Comparison of ENCODE assay signal across 1 fruit fly cellular context in genomic region chr3R:8126316-8127150, dm6.
TF ChIP-seq lines count a peak whose summit lies in the region.

TSS of gene CG9667 (minus strand) at chr3R:8126357.
TSS of gene Arl8 (plus strand) at chr3R:8126605.

TF ChIP-seq in whole organism, embryonic, 481 proteins besides CTCF, POLR2A, EP300 and RAD21 (continued from another document and continues in another):
- TF ChIP-seq CG32772 (GFP tag; IDR thresholded peaks at IDR 0.05; lab: Robert Waterston, UW) = peak; percentile 76
- peak; percentile 56 for TF ChIP-seq Sox100B (GFP tag; optimal IDR thresholded peaks at IDR 0.05; lab: Kevin White, UChicago)
- TF ChIP-seq seq (GFP tag; IDR thresholded peaks at IDR 0.05; lab: Robert Waterston, UW) = no peak; the same call in 1 of the 2 replicates
- no peak for TF ChIP-seq zen2 (GFP tag; IDR thresholded peaks at IDR 0.05; lab: Robert Waterston, UW; ENCODE audit: partially characterized antibody)
- no peak for TF ChIP-seq odd (GFP tag; optimal IDR thresholded peaks at IDR 0.05; lab: Kevin White, UChicago)
- no peak for TF ChIP-seq gcm2 (GFP tag; optimal IDR thresholded peaks at IDR 0.05; lab: Kevin White, UChicago)
- no peak for TF ChIP-seq lov (optimal IDR thresholded peaks at IDR 0.05; lab: Kevin White, UChicago)
- TF ChIP-seq lov (GFP tag; IDR thresholded peaks at IDR 0.05; lab: Robert Waterston, UW) = no peak
- TF ChIP-seq CG15073 (GFP tag; optimal IDR thresholded peaks at IDR 0.05; lab: Kevin White, UChicago) = no peak
- peak; percentile 70 for TF ChIP-seq sisA (GFP tag; IDR thresholded peaks at IDR 0.05; lab: Robert Waterston, UW)
- peak; percentile 34 for TF ChIP-seq twi (tag; optimal IDR thresholded peaks at IDR 0.05; lab: Kevin White, UChicago)
- TF ChIP-seq Dek (tag; optimal IDR thresholded peaks at IDR 0.05; lab: Kevin White, UChicago) = peak; percentile 31
- no peak for TF ChIP-seq Lpt (GFP tag; optimal IDR thresholded peaks at IDR 0.05; lab: Kevin White, UChicago)
- no peak for TF ChIP-seq CG17912 (GFP tag; optimal IDR thresholded peaks at IDR 0.05; lab: Kevin White, UChicago)
- TF ChIP-seq Lhr (GFP tag; optimal IDR thresholded peaks at IDR 0.05; lab: Kevin White, UChicago) = peak; percentile 75
- TF ChIP-seq CG14667 (GFP tag; IDR thresholded peaks at IDR 0.05; lab: Robert Waterston, UW) = peak; percentile 65
- peak; percentile 37 for TF ChIP-seq CG18619 (GFP tag; optimal IDR thresholded peaks at IDR 0.05; lab: Kevin White, UChicago)
- peak; percentile 84 for TF ChIP-seq phol (tag; optimal IDR thresholded peaks at IDR 0.05; lab: Kevin White, UChicago)
- TF ChIP-seq Spps (tag; optimal IDR thresholded peaks at IDR 0.05; lab: Kevin White, UChicago) = peak; percentile 5
- no peak for TF ChIP-seq Opbp (GFP tag; IDR thresholded peaks at IDR 0.05; lab: Robert Waterston, UW; ENCODE audit: partially characterized antibody)
- no peak for TF ChIP-seq CG11695 (GFP tag; IDR thresholded peaks at IDR 0.05; lab: Robert Waterston, UW)
- TF ChIP-seq CG7271 (tag; optimal IDR thresholded peaks at IDR 0.05; lab: Kevin White, UChicago) = no peak
- TF ChIP-seq CG15011 (GFP tag; optimal IDR thresholded peaks at IDR 0.05; lab: Kevin White, UChicago) = peak; percentile 30
- no peak for TF ChIP-seq CG12236 (GFP tag; optimal IDR thresholded peaks at IDR 0.05; lab: Kevin White, UChicago)
- no peak for TF ChIP-seq eve (GFP tag; optimal IDR thresholded peaks at IDR 0.05; lab: Kevin White, UChicago)
- TF ChIP-seq CG8281 (tag; optimal IDR thresholded peaks at IDR 0.05; lab: Kevin White, UChicago) = peak; percentile 14
- peak; percentile 50 for TF ChIP-seq E2f1 (GFP tag; IDR thresholded peaks at IDR 0.05; lab: Robert Waterston, UW)
- peak; percentile 66 for TF ChIP-seq CG15269 (tag; optimal IDR thresholded peaks at IDR 0.05; lab: Kevin White, UChicago)
- TF ChIP-seq Abd-B (GFP tag; optimal IDR thresholded peaks at IDR 0.05; lab: Kevin White, UChicago) = peak; percentile 82
- no peak; the same call in 2 of the 3 replicates for TF ChIP-seq knrl (GFP tag; IDR thresholded peaks at IDR 0.05; lab: Robert Waterston, UW; ENCODE audit: partially characterized antibody)
- TF ChIP-seq slp2 (GFP tag; optimal IDR thresholded peaks at IDR 0.05; lab: Kevin White, UChicago) = no peak
- no peak for TF ChIP-seq CG11723 (GFP tag; optimal IDR thresholded peaks at IDR 0.05; lab: Kevin White, UChicago)
- TF ChIP-seq CG7839 (tag; optimal IDR thresholded peaks at IDR 0.05; lab: Kevin White, UChicago) = peak; percentile 74
- peak in 1 of 2 experiments; percentile 70 for TF ChIP-seq dpn (GFP tag; optimal IDR thresholded peaks at IDR 0.05; lab: Kevin White, UChicago)
- TF ChIP-seq row (GFP tag; IDR thresholded peaks at IDR 0.05; lab: Robert Waterston, UW) = peak; percentile 92
- no peak for TF ChIP-seq D (optimal IDR thresholded peaks at IDR 0.05; lab: Kevin White, UChicago)
- no peak for TF ChIP-seq D (GFP tag; optimal IDR thresholded peaks at IDR 0.05; lab: Kevin White, UChicago)
- TF ChIP-seq NFAT (GFP tag; IDR thresholded peaks at IDR 0.05; lab: Robert Waterston, UW) = 0 out of 2 replicates have a peak, but pooled peaks have one; percentile 52
- TF ChIP-seq Fer1 (GFP tag; optimal IDR thresholded peaks at IDR 0.05; lab: Kevin White, UChicago) = peak; percentile 54
- no peak for TF ChIP-seq hkb (optimal IDR thresholded peaks at IDR 0.05; lab: Kevin White, UChicago)
- TF ChIP-seq hkb (GFP tag; IDR thresholded peaks at IDR 0.05; lab: Robert Waterston, UW) = peak; percentile 42; the same call in 1 of the 2 replicates
- no peak for TF ChIP-seq bigmax (GFP tag; optimal IDR thresholded peaks at IDR 0.05; lab: Kevin White, UChicago)
- TF ChIP-seq CG3163 (GFP tag; optimal IDR thresholded peaks at IDR 0.05; lab: Kevin White, UChicago) = no peak
- TF ChIP-seq CG1529 (GFP tag; optimal IDR thresholded peaks at IDR 0.05; lab: Kevin White, UChicago) = peak; percentile 5
- TF ChIP-seq chn (GFP tag; optimal IDR thresholded peaks at IDR 0.05; lab: Kevin White, UChicago) = peak; percentile 12
- TF ChIP-seq ase (GFP tag; IDR thresholded peaks at IDR 0.05; lab: Robert Waterston, UW) = no peak
- no peak for TF ChIP-seq CG6854 (GFP tag; optimal IDR thresholded peaks at IDR 0.05; lab: Kevin White, UChicago)
- TF ChIP-seq CG8944 (GFP tag; optimal IDR thresholded peaks at IDR 0.05; lab: Kevin White, UChicago) = no peak
- TF ChIP-seq CG18262 (tag; optimal IDR thresholded peaks at IDR 0.05; lab: Kevin White, UChicago) = peak; percentile 67
- peak; percentile 66 for TF ChIP-seq Nf-YC (tag; optimal IDR thresholded peaks at IDR 0.05; lab: Kevin White, UChicago)
- no peak for TF ChIP-seq Neu2 (GFP tag; optimal IDR thresholded peaks at IDR 0.05; lab: Kevin White, UChicago; ENCODE audit: borderline replicate concordance)
- TF ChIP-seq pho (GFP tag; optimal IDR thresholded peaks at IDR 0.05; lab: Kevin White, UChicago) = no peak
- TF ChIP-seq sr (GFP tag; IDR thresholded peaks at IDR 0.05; lab: Robert Waterston, UW) = 0 out of 3 replicates have a peak, but pooled peaks have one; percentile 13
- TF ChIP-seq B-H1 (GFP tag; IDR thresholded peaks at IDR 0.05; lab: Robert Waterston, UW) = no peak
- TF ChIP-seq hth (optimal IDR thresholded peaks at IDR 0.05; lab: Kevin White, UChicago) = no peak
- TF ChIP-seq Hand (GFP tag; optimal IDR thresholded peaks at IDR 0.05; lab: Kevin White, UChicago) = no peak
- TF ChIP-seq CG13424 (tag; optimal IDR thresholded peaks at IDR 0.05; lab: Kevin White, UChicago) = peak; percentile 70
- no peak; the same call in 1 of the 2 replicates for TF ChIP-seq hbn (GFP tag; IDR thresholded peaks at IDR 0.05; lab: Robert Waterston, UW; ENCODE audit: partially characterized antibody)
- no peak for TF ChIP-seq CG12219 (GFP tag; optimal IDR thresholded peaks at IDR 0.05; lab: Kevin White, UChicago)
- peak; percentile 50; the same call in 1 of the 3 replicates for TF ChIP-seq H15 (GFP tag; IDR thresholded peaks at IDR 0.05; lab: Robert Waterston, UW)
- TF ChIP-seq pita (GFP tag; optimal IDR thresholded peaks at IDR 0.05; lab: Kevin White, UChicago) = no peak
- peak; percentile 33 for TF ChIP-seq Hsf (GFP tag; optimal IDR thresholded peaks at IDR 0.05; lab: Kevin White, UChicago)
- no peak for TF ChIP-seq rib (GFP tag; IDR thresholded peaks at IDR 0.05; lab: Robert Waterston, UW)
- TF ChIP-seq CG13775 (GFP tag; optimal IDR thresholded peaks at IDR 0.05; lab: Kevin White, UChicago) = peak; percentile 60
- TF ChIP-seq br (optimal IDR thresholded peaks at IDR 0.05; lab: Kevin White, UChicago) = no peak
- TF ChIP-seq al (GFP tag; IDR thresholded peaks at IDR 0.05; lab: Robert Waterston, UW) = peak; percentile 68
- TF ChIP-seq CG32767 (GFP tag; IDR thresholded peaks at IDR 0.05; lab: Robert Waterston, UW) = 0 out of 2 replicates have a peak, but pooled peaks have one; percentile 14
- TF ChIP-seq CG7745 (tag; optimal IDR thresholded peaks at IDR 0.05; lab: Kevin White, UChicago) = no peak
- TF ChIP-seq Dfd (GFP tag; optimal IDR thresholded peaks at IDR 0.05; lab: Kevin White, UChicago) = no peak
- TF ChIP-seq fd96Cb (tag; optimal IDR thresholded peaks at IDR 0.05; lab: Kevin White, UChicago) = peak; percentile 51
- TF ChIP-seq grn (GFP tag; optimal IDR thresholded peaks at IDR 0.05; lab: Kevin White, UChicago) = no peak
- TF ChIP-seq ems (GFP tag; optimal IDR thresholded peaks at IDR 0.05; lab: Kevin White, UChicago) = no peak
- no peak for TF ChIP-seq CG30431 (GFP tag; optimal IDR thresholded peaks at IDR 0.05; lab: Kevin White, UChicago)
- no peak for TF ChIP-seq p53 (GFP tag; optimal IDR thresholded peaks at IDR 0.05; lab: Kevin White, UChicago)
- no peak for TF ChIP-seq sens-2 (GFP tag; IDR thresholded peaks at IDR 0.05; lab: Robert Waterston, UW)
- no peak for TF ChIP-seq dimm (GFP tag; IDR thresholded peaks at IDR 0.05; lab: Robert Waterston, UW)
- TF ChIP-seq NC2β (GFP tag; optimal IDR thresholded peaks at IDR 0.05; lab: Kevin White, UChicago) = no peak
- TF ChIP-seq bcd (GFP tag; optimal IDR thresholded peaks at IDR 0.05; lab: Kevin White, UChicago) = peak; percentile 58
- TF ChIP-seq CG16813 (GFP tag; IDR thresholded peaks at IDR 0.05; lab: Robert Waterston, UW; ENCODE audit: partially characterized antibody) = 0 out of 3 replicates have a peak, but pooled peaks have one; percentile 12
- TF ChIP-seq pzg (GFP tag; optimal IDR thresholded peaks at IDR 0.05; lab: Kevin White, UChicago) = peak; percentile 67
- peak; percentile 69 for TF ChIP-seq CG30020 (tag; optimal IDR thresholded peaks at IDR 0.05; lab: Kevin White, UChicago)
- no peak for TF ChIP-seq CG5245 (GFP tag; optimal IDR thresholded peaks at IDR 0.05; lab: Kevin White, UChicago)
- peak; percentile 17 for TF ChIP-seq Max (GFP tag; optimal IDR thresholded peaks at IDR 0.05; lab: Kevin White, UChicago)
- TF ChIP-seq CG7556 (GFP tag; optimal IDR thresholded peaks at IDR 0.05; lab: Kevin White, UChicago) = peak; percentile 41
- TF ChIP-seq Stat92E (GFP tag; optimal IDR thresholded peaks at IDR 0.05; lab: Kevin White, UChicago) = peak in 1 of 3 experiments; percentile 41
- TF ChIP-seq CG11456 (GFP tag; IDR thresholded peaks at IDR 0.05; lab: Robert Waterston, UW) = no peak
- peak; percentile 86 for TF ChIP-seq CG9932 (GFP tag; IDR thresholded peaks at IDR 0.05; lab: Robert Waterston, UW)
- TF ChIP-seq CG4360 (GFP tag; IDR thresholded peaks at IDR 0.05; lab: Robert Waterston, UW) = no peak
- peak; percentile 16 for TF ChIP-seq CHES-1-like (GFP tag; optimal IDR thresholded peaks at IDR 0.05; lab: Kevin White, UChicago)
- peak; percentile 76 for TF ChIP-seq CG9817 (tag; optimal IDR thresholded peaks at IDR 0.05; lab: Kevin White, UChicago)
- TF ChIP-seq fd3F (GFP tag; optimal IDR thresholded peaks at IDR 0.05; lab: Kevin White, UChicago) = peak; percentile 57
- TF ChIP-seq CG34224 (GFP tag; IDR thresholded peaks at IDR 0.05; lab: Robert Waterston, UW; ENCODE audit: partially characterized antibody) = no peak
- TF ChIP-seq CG11504 (tag; optimal IDR thresholded peaks at IDR 0.05; lab: Kevin White, UChicago) = peak; percentile 75
- no peak for TF ChIP-seq bowl (GFP tag; IDR thresholded peaks at IDR 0.05; lab: Robert Waterston, UW)
- peak; percentile 31 for TF ChIP-seq E2f2 (GFP tag; IDR thresholded peaks at IDR 0.05; lab: Robert Waterston, UW)
- TF ChIP-seq tin (GFP tag; optimal IDR thresholded peaks at IDR 0.05; lab: Kevin White, UChicago) = peak; percentile 76
- TF ChIP-seq CG14441 (GFP tag; IDR thresholded peaks at IDR 0.05; lab: Robert Waterston, UW) = peak; percentile 73
- TF ChIP-seq zf30C (GFP tag; optimal IDR thresholded peaks at IDR 0.05; lab: Kevin White, UChicago) = peak; percentile 6
- TF ChIP-seq stwl (tag; optimal IDR thresholded peaks at IDR 0.05; lab: Kevin White, UChicago) = peak; percentile 83
- TF ChIP-seq lilli (GFP tag; optimal IDR thresholded peaks at IDR 0.05; lab: Kevin White, UChicago) = peak; percentile 49
- peak; percentile 69 for TF ChIP-seq Xbp1 (GFP tag; optimal IDR thresholded peaks at IDR 0.05; lab: Kevin White, UChicago)
- peak; percentile 51; the same call in 1 of the 2 replicates for TF ChIP-seq lmd (GFP tag; IDR thresholded peaks at IDR 0.05; lab: Robert Waterston, UW)
- TF ChIP-seq CG7963 (GFP tag; IDR thresholded peaks at IDR 0.05; lab: Robert Waterston, UW; ENCODE audit: partially characterized antibody) = no peak
- peak; percentile 60 for TF ChIP-seq Blimp-1 (GFP tag; optimal IDR thresholded peaks at IDR 0.05; lab: Kevin White, UChicago)
- no peak for TF ChIP-seq CG5953 (GFP tag; IDR thresholded peaks at IDR 0.05; lab: Robert Waterston, UW)
- TF ChIP-seq Atf-2 (GFP tag; optimal IDR thresholded peaks at IDR 0.05; lab: Kevin White, UChicago) = no peak
- TF ChIP-seq corto (GFP tag; optimal IDR thresholded peaks at IDR 0.05; lab: Kevin White, UChicago) = no peak
- TF ChIP-seq CG11247 (GFP tag; IDR thresholded peaks at IDR 0.05; lab: Robert Waterston, UW) = peak; percentile 48
- TF ChIP-seq vfl (GFP tag; optimal IDR thresholded peaks at IDR 0.05; lab: Kevin White, UChicago) = no peak
- peak; percentile 58 for TF ChIP-seq stc (GFP tag; IDR thresholded peaks at IDR 0.05; lab: Robert Waterston, UW)
- peak; percentile 65 for TF ChIP-seq BEAF-32 (GFP tag; optimal IDR thresholded peaks at IDR 0.05; lab: Kevin White, UChicago)
- peak; percentile 82 for TF ChIP-seq CG14710 (tag; optimal IDR thresholded peaks at IDR 0.05; lab: Kevin White, UChicago)
- TF ChIP-seq Asciz (GFP tag; optimal IDR thresholded peaks at IDR 0.05; lab: Kevin White, UChicago) = no peak
- TF ChIP-seq CG2678 (tag; optimal IDR thresholded peaks at IDR 0.05; lab: Kevin White, UChicago) = peak; percentile 72
- no peak for TF ChIP-seq gt (GFP tag; IDR thresholded peaks at IDR 0.05; lab: Robert Waterston, UW)
- TF ChIP-seq YL-1 (GFP tag; optimal IDR thresholded peaks at IDR 0.05; lab: Kevin White, UChicago) = peak; percentile 74
- TF ChIP-seq ssp (GFP tag; IDR thresholded peaks at IDR 0.05; lab: Robert Waterston, UW) = peak; percentile 56
- peak; percentile 86 for TF ChIP-seq CG10267 (tag; optimal IDR thresholded peaks at IDR 0.05; lab: Kevin White, UChicago)
- TF ChIP-seq CG3281 (GFP tag; optimal IDR thresholded peaks at IDR 0.05; lab: Kevin White, UChicago) = peak; percentile 53
- 0 out of 2 replicates have a peak, but pooled peaks have one; percentile 35 for TF ChIP-seq amos (GFP tag; IDR thresholded peaks at IDR 0.05; lab: Robert Waterston, UW; ENCODE audit: partially characterized antibody)
- TF ChIP-seq az2 (GFP tag; optimal IDR thresholded peaks at IDR 0.05; lab: Kevin White, UChicago) = peak; percentile 63
- TF ChIP-seq vnd (GFP tag; IDR thresholded peaks at IDR 0.05; lab: Robert Waterston, UW; ENCODE audit: partially characterized antibody) = no peak
- TF ChIP-seq Optix (GFP tag; IDR thresholded peaks at IDR 0.05; lab: Robert Waterston, UW) = no peak
- TF ChIP-seq CG32532 (GFP tag; IDR thresholded peaks at IDR 0.05; lab: Robert Waterston, UW) = peak; percentile 86
- peak; percentile 26 for TF ChIP-seq CG31388 (GFP tag; optimal IDR thresholded peaks at IDR 0.05; lab: Kevin White, UChicago)
- TF ChIP-seq tap (tag; optimal IDR thresholded peaks at IDR 0.05; lab: Kevin White, UChicago) = peak; percentile 59
- 0 out of 2 replicates have a peak, but pooled peaks have one; percentile 40 for TF ChIP-seq CG14014 (GFP tag; IDR thresholded peaks at IDR 0.05; lab: Robert Waterston, UW)
- peak; percentile 10 for TF ChIP-seq Vsx1 (GFP tag; optimal IDR thresholded peaks at IDR 0.05; lab: Kevin White, UChicago)
- no peak for TF ChIP-seq Jarid2 (GFP tag; optimal IDR thresholded peaks at IDR 0.05; lab: Kevin White, UChicago)
- TF ChIP-seq crol (GFP tag; IDR thresholded peaks at IDR 0.05; lab: Robert Waterston, UW) = peak; percentile 34; the same call in 1 of the 2 replicates
- peak; percentile 28 for TF ChIP-seq D19B (GFP tag; optimal IDR thresholded peaks at IDR 0.05; lab: Kevin White, UChicago)
